Worm (Caenorhabditis elegans) whole organism, young adult: ENCODE data around the gene K11H3.3.
A peak's percentile ranks its signal among the peaks of the same experiment; 100 is the strongest.

ENCODE experiments used
- C06A6.2 ChIP-seq: fragments of 200-800 bp; sonication (Bioruptor generic); conservative IDR thresholded peaks from 2 replicates; pipeline ENCODE4 v1.3.6; 2022; ENCODE audit warnings: missing genetic modification characterization, missing compliant biosample characterization
- D2030.7 ChIP-seq: fragments of 200-800 bp; sonication (Bioruptor generic); IDR thresholded peaks from 2 replicates; pipeline ENCODE4 v1.3.6; 2022; ENCODE audit warnings: missing genetic modification reagents, missing genetic modification characterization, missing compliant biosample characterization
- F23B12.7 ChIP-seq: sonication (generic microtip); optimal IDR thresholded peaks from 2 replicates; lab custom pipeline; 2017; ENCODE audit warnings: missing genetic modification characterization, mild to moderate bottlenecking, missing compliant biosample characterization, antibody characterized with exemption, moderate library complexity; ENCODE audit not compliant: insufficient read depth
- F39B2.1 ChIP-seq: fragments of 200-800 bp; sonication (Bioruptor generic); IDR thresholded peaks from 2 replicates; pipeline ENCODE4 v1.3.6; 2022; ENCODE audit warnings: missing genetic modification reagents, missing genetic modification characterization, missing compliant biosample characterization
- F49E8.2 ChIP-seq: sonication (generic microtip); optimal IDR thresholded peaks from 3 replicates; lab custom pipeline; 2017; ENCODE audit warnings: missing genetic modification characterization, mild to moderate bottlenecking, missing compliant biosample characterization, antibody characterized with exemption, moderate library complexity; ENCODE audit not compliant: insufficient read depth
- F57A8.1 ChIP-seq: fragments of 200-800 bp; sonication (Bioruptor generic); optimal IDR thresholded peaks from 2 replicates; lab custom pipeline; 2018; ENCODE audit warnings: mild to moderate bottlenecking, missing genetic modification characterization, moderate library complexity, missing compliant biosample characterization
- T26A5.8 ChIP-seq: sonication (generic microtip); optimal IDR thresholded peaks from 2 replicates; lab custom pipeline; 2016; ENCODE audit warnings: missing genetic modification characterization, missing compliant biosample characterization
- Y53G8AR.9 ChIP-seq: fragments of 200-800 bp; sonication (Bioruptor generic); conservative IDR thresholded peaks from 2 replicates; pipeline ENCODE4 v1.3.6; 2022; ENCODE audit warnings: missing genetic modification reagents, missing genetic modification characterization, missing compliant biosample characterization
- Y67H2A.10 ChIP-seq: fragments of 200-800 bp; sonication (Bioruptor generic); conservative IDR thresholded peaks from 2 replicates; pipeline ENCODE4 v1.3.6; 2022; ENCODE audit warnings: missing genetic modification reagents, missing genetic modification characterization, missing compliant biosample characterization
- Y95B8A.8 ChIP-seq: fragments of 200-800 bp; sonication (Bioruptor generic); IDR thresholded peaks from 2 replicates; pipeline ENCODE4 v1.3.6; 2022; ENCODE audit warnings: missing genetic modification reagents, missing genetic modification characterization, missing compliant biosample characterization
- ZK185.1 ChIP-seq: sonication (generic microtip); optimal IDR thresholded peaks from 2 replicates; lab custom pipeline; 2016; ENCODE audit warnings: mild to moderate bottlenecking, missing genetic modification characterization, missing compliant biosample characterization; ENCODE audit not compliant: poor library complexity, severe bottlenecking
- aptf-2 ChIP-seq: fragments of 200-800 bp; sonication (Bioruptor generic); conservative IDR thresholded peaks from 2 replicates; pipeline ENCODE4 v1.3.6; 2022; ENCODE audit warnings: missing genetic modification reagents, missing genetic modification characterization, missing compliant biosample characterization
- athp-1 ChIP-seq: sonication (generic microtip); optimal IDR thresholded peaks from 2 replicates; lab custom pipeline; 2017; ENCODE audit warnings: mild to moderate bottlenecking, missing genetic modification characterization, missing compliant biosample characterization
- attf-5 ChIP-seq: fragments of 200-800 bp; sonication (Bioruptor generic); optimal IDR thresholded peaks from 2 replicates; lab custom pipeline; 2018; ENCODE audit warnings: mild to moderate bottlenecking, missing genetic modification characterization, missing compliant biosample characterization
- ceh-100 ChIP-seq: fragments of 200-800 bp; sonication (Bioruptor generic); IDR thresholded peaks from 2 replicates; pipeline ENCODE4 v1.3.6; 2022; ENCODE audit warnings: missing genetic modification reagents, missing genetic modification characterization, missing compliant biosample characterization
- ceh-91 ChIP-seq: fragments of 200-800 bp; sonication (Bioruptor generic); IDR thresholded peaks from 2 replicates; pipeline ENCODE4 v1.3.6; 2022; ENCODE audit warnings: missing genetic modification reagents, missing genetic modification characterization, missing compliant biosample characterization
- die-1 ChIP-seq: sonication (generic microtip); optimal IDR thresholded peaks from 2 replicates; lab custom pipeline; 2016; ENCODE audit warnings: missing genotype, mild to moderate bottlenecking, missing genetic modification characterization, missing compliant biosample characterization
- dpff-1 ChIP-seq: sonication (generic microtip); optimal IDR thresholded peaks from 2 replicates; lab custom pipeline; 2017; ENCODE audit warnings: mild to moderate bottlenecking, missing genetic modification characterization, missing compliant biosample characterization
- efl-1 ChIP-seq: fragments of 150-350 bp; optimal IDR thresholded peaks from 2 replicates; lab custom pipeline; 2014; ENCODE audit warnings: missing biosample characterization, missing genetic modification reagents, missing genetic modification characterization
- him-1 ChIP-seq: sonication (generic microtip); optimal IDR thresholded peaks from 2 replicates; lab custom pipeline; 2016; ENCODE audit warnings: missing genotype, missing genetic modification reagents, missing genetic modification characterization, missing compliant biosample characterization
- hmg-1.2 ChIP-seq: fragments of 200-800 bp; sonication (Bioruptor generic); IDR thresholded peaks from 2 replicates; pipeline ENCODE4 v1.3.6; 2022; ENCODE audit warnings: missing genetic modification reagents, missing genetic modification characterization, missing compliant biosample characterization
- hrde-1 ChIP-seq: sonication (generic microtip); optimal IDR thresholded peaks from 2 replicates; lab custom pipeline; 2016; ENCODE audit warnings: missing genetic modification characterization, mild to moderate bottlenecking, missing compliant biosample characterization, moderate library complexity, missing genotype, missing genetic modification reagents, borderline replicate concordance
- lin-54 ChIP-seq: fragments of 200-800 bp; sonication (Bioruptor generic); optimal IDR thresholded peaks from 2 replicates; lab custom pipeline; 2018; ENCODE audit warnings: mild to moderate bottlenecking, missing genetic modification characterization, missing compliant biosample characterization
- lsy-27 ChIP-seq: sonication (generic microtip); optimal IDR thresholded peaks from 2 replicates; lab custom pipeline; 2017; ENCODE audit warnings: missing genetic modification characterization, mild to moderate bottlenecking, missing compliant biosample characterization, antibody characterized with exemption, missing genotype, borderline replicate concordance; ENCODE audit not compliant: insufficient read depth
- mes-4 ChIP-seq: sonication (generic microtip); optimal IDR thresholded peaks from 2 replicates; lab custom pipeline; 2016; ENCODE audit warnings: missing genotype, missing genetic modification characterization, missing compliant biosample characterization
- nhr-80 ChIP-seq: sonication (generic microtip); optimal IDR thresholded peaks from 2 replicates; lab custom pipeline; 2016; ENCODE audit warnings: missing genetic modification characterization, missing compliant biosample characterization
- rpc-1 ChIP-seq, 2 experiments: fragments of 150-350 bp in 1 of 2; sonication (generic microtip) in 1 of 2; optimal IDR thresholded peaks; 2 replicates each; lab custom pipeline; 2014 to 2018; ENCODE audit warnings: missing biosample characterization in 1 of 2, missing genetic modification characterization in 1 of 2, missing genetic modification reagents in 1 of 2, missing genotype in 1 of 2
- snpc-1.1 ChIP-seq: sonication (generic microtip); optimal IDR thresholded peaks from 2 replicates; lab custom pipeline; 2017; ENCODE audit warnings: missing genetic modification characterization, mild to moderate bottlenecking, missing compliant biosample characterization, antibody characterized with exemption, moderate library complexity, missing genotype, missing genetic modification reagents; ENCODE audit not compliant: insufficient read depth
- snpc-1.3 ChIP-seq: sonication (generic microtip); optimal IDR thresholded peaks from 2 replicates; lab custom pipeline; 2017; ENCODE audit warnings: missing genetic modification characterization, mild to moderate bottlenecking, missing compliant biosample characterization, antibody characterized with exemption, moderate library complexity, missing genotype, missing genetic modification reagents; ENCODE audit not compliant: insufficient read depth
- snpc-3.4 ChIP-seq: sonication (generic microtip); optimal IDR thresholded peaks from 2 replicates; lab custom pipeline; 2017; ENCODE audit warnings: missing genetic modification characterization, mild to moderate bottlenecking, missing compliant biosample characterization, antibody characterized with exemption, moderate library complexity, missing genotype, missing genetic modification reagents
- snpc-4 ChIP-seq, 5 experiments: fragments of 150-350 bp in 1 of 5; sonication (generic microtip) in 4 of 5; optimal IDR thresholded peaks; 2 replicates each; lab custom pipeline; 2014 to 2018; ENCODE audit warnings: missing genetic modification characterization in 5 of 5, missing biosample characterization in 3 of 5, antibody characterized with exemption in 2 of 5, mild to moderate bottlenecking in 2 of 5, missing compliant biosample characterization in 2 of 5, missing genotype in 2 of 5, moderate library complexity in 2 of 5, missing genetic modification reagents in 1 of 5
- tlf-1 ChIP-seq: fragments of 200-800 bp; sonication (Bioruptor generic); optimal IDR thresholded peaks from 2 replicates; lab custom pipeline; 2018; ENCODE audit warnings: mild to moderate bottlenecking, missing genetic modification characterization, missing compliant biosample characterization
- zim-3 ChIP-seq: sonication (generic microtip); optimal IDR thresholded peaks from 2 replicates; lab custom pipeline; 2017; ENCODE audit warnings: mild to moderate bottlenecking, missing genetic modification characterization, moderate library complexity, missing compliant biosample characterization

K11H3.3 gene

DNA sequence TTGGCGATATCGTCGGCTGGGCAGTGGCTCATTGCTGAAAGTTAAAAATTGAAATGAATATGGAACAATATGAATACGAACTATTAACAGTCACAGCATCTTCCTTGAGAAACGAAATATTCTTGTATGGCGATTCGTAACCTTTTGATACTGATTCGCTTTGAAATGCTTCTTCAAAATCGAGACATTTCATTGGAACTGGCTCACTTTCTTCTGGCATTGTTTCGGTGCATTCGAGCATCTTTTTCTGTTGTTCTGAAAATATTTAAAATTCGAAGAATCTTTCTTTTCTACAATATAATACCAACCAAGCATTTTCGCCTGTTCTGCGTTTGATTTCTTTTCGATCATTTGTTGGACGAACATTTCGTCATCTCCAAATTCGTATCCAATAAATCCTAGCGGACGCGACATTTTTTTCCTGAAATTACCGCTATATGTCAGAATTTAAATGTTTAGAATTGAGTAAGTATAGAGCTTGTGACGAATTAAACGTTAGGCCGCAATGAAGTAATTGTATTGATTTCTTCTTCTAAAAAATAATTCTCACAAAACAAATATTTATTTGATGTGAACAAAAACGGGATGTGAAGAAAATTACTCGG, 27.2 kb upstream of the K11H3.3 start, which contains the start of gene lin-52 (continued):
- TF ChIP-seq Y53G8AR.9 (GFP tag; lab: Robert Waterston, UW) (peak; percentile 90; the same call in 1 of the 2 replicates), dpff-1 (tag; lab: Kevin White, UChicago) (no peak), ceh-100 (0 out of 2 replicates have a peak, but pooled peaks have one; percentile 35), F39B2.1 (GFP tag; lab: Robert Waterston, UW) (0 out of 2 replicates have a peak, but pooled peaks have one; percentile 60), snpc-3.4 (tag; lab: Kevin White, UChicago) (no peak), T26A5.8 (tag; lab: Kevin White, UChicago) (no peak), Y95B8A.8 (GFP tag; lab: Robert Waterston, UW) (peak; percentile 52; the same call in 1 of the 2 replicates), snpc-4 (GFP tag; optimal IDR thresholded peaks at IDR 0.05; lab: Kevin White, UChicago) (no peak), snpc-4 (tag; optimal IDR thresholded peaks at IDR 0.05; lab: Kevin White, UChicago) (no peak), die-1 (no peak), snpc-1.1 (tag; lab: Kevin White, UChicago) (no peak), F57A8.1 (GFP tag; lab: Kevin White, UChicago) (no peak), him-1 (tag; lab: Kevin White, UChicago) (peak; percentile 9), F23B12.7 (tag; lab: Kevin White, UChicago) (no peak), hrde-1 (tag; lab: Kevin White, UChicago) (no peak), lin-54 (GFP tag; lab: Kevin White, UChicago) (peak; percentile 29), F49E8.2 (tag; lab: Kevin White, UChicago) (no peak), hmg-1.2 (GFP tag; lab: Robert Waterston, UW) (no peak), C06A6.2 (no peak), ZK185.1 (tag; lab: Kevin White, UChicago) (peak; percentile 69), efl-1 (GFP tag; lab: Kevin White, UChicago) (no peak), lsy-27 (tag; lab: Kevin White, UChicago) (no peak), rpc-1 (optimal IDR thresholded peaks at IDR 0.05; lab: Kevin White, UChicago) (no peak), rpc-1 (tag; optimal IDR thresholded peaks at IDR 0.05; lab: Kevin White, UChicago) (no peak), Y67H2A.10 (GFP tag; lab: Robert Waterston, UW) (no peak), tlf-1 (GFP tag; lab: Kevin White, UChicago) (peak; percentile 82), zim-3 (tag; lab: Kevin White, UChicago) (no peak), ceh-91 (0 out of 2 replicates have a peak, but pooled peaks have one; percentile 36), athp-1 (tag; lab: Kevin White, UChicago) (peak; percentile 56), attf-5 (no peak), aptf-2 (GFP tag; lab: Robert Waterston, UW) (no peak), mes-4 (tag; lab: Kevin White, UChicago) (no peak), snpc-1.3 (tag; lab: Kevin White, UChicago) (no peak), D2030.7 (GFP tag; lab: Robert Waterston, UW) (no peak), nhr-80 (tag; lab: Kevin White, UChicago) (no peak)
- TF ChIP-seq, all 124 proteins: peak for 34
